Fruit fly (Drosophila melanogaster) whole organism, embryonic: ENCODE data around the gene Sec8.
A peak's percentile ranks its signal among the peaks of the same experiment; 100 is the strongest.

ENCODE experiments used
- ATbp ChIP-seq: fragments of 200-800 bp; sonication (Bioruptor generic); optimal IDR thresholded peaks from 2 replicates; lab custom pipeline; 2017; ENCODE audit warnings: missing biosample characterization, mild to moderate bottlenecking, missing genetic modification characterization, missing genetic modification reagents
- Adf1 ChIP-seq: fragments of 200-800 bp; sonication (Bioruptor generic); IDR thresholded peaks from 2 replicates; pipeline ENCODE4 v1.3.6; 2022; ENCODE audit warnings: missing biosample characterization, missing genetic modification characterization
- Aef1 ChIP-seq: fragments of 200-800 bp; sonication (Bioruptor generic); IDR thresholded peaks from 3 replicates; pipeline ENCODE4 v1.3.6; 2022; ENCODE audit warnings: missing biosample characterization, missing genetic modification characterization
- Asciz ChIP-seq: fragments of 200-800 bp; sonication (Bioruptor generic); optimal IDR thresholded peaks from 2 replicates; lab custom pipeline; 2017; ENCODE audit warnings: missing biosample characterization, mild to moderate bottlenecking, missing genetic modification characterization, missing genetic modification reagents
- CG11456 ChIP-seq: fragments of 200-800 bp; sonication (Bioruptor generic); IDR thresholded peaks from 3 replicates; pipeline ENCODE4 v1.3.6; 2022; ENCODE audit warnings: missing biosample characterization, missing genetic modification characterization
- CG11695 ChIP-seq: fragments of 200-800 bp; sonication (Bioruptor generic); IDR thresholded peaks from 3 replicates; pipeline ENCODE4 v1.3.6; 2022; ENCODE audit warnings: missing biosample characterization, missing genetic modification characterization
- CG12236 ChIP-seq: fragments of 200-800 bp; sonication (Bioruptor generic); optimal IDR thresholded peaks from 2 replicates; lab custom pipeline; 2016; ENCODE audit warnings: missing biosample characterization, missing genetic modification characterization
- CG15073 ChIP-seq: fragments of 200-800 bp; sonication (Bioruptor generic); optimal IDR thresholded peaks from 2 replicates; lab custom pipeline; 2016; ENCODE audit warnings: missing biosample characterization, missing genetic modification characterization
- CG15696 ChIP-seq: fragments of 200-800 bp; sonication (Bioruptor generic); optimal IDR thresholded peaks from 2 replicates; lab custom pipeline; 2019; ENCODE audit warnings: missing biosample characterization, mild to moderate bottlenecking, missing genetic modification characterization, moderate library complexity
- CG17186 ChIP-seq: fragments of 200-800 bp; sonication (Bioruptor generic); optimal IDR thresholded peaks from 3 replicates; lab custom pipeline; 2017; ENCODE audit warnings: missing biosample characterization, missing genetic modification reagents, missing genetic modification characterization
- CG18476 ChIP-seq: fragments of 200-800 bp; sonication (Bioruptor generic); optimal IDR thresholded peaks from 2 replicates; lab custom pipeline; 2016; ENCODE audit warnings: missing biosample characterization, mild to moderate bottlenecking, missing genetic modification characterization
- CG18764 ChIP-seq: fragments of 200-800 bp; sonication (Bioruptor generic); optimal IDR thresholded peaks from 3 replicates; lab custom pipeline; 2016; ENCODE audit warnings: missing biosample characterization, missing genetic modification characterization
- CG32767 ChIP-seq: fragments of 200-800 bp; sonication (Bioruptor generic); IDR thresholded peaks from 2 replicates; pipeline ENCODE4 v1.3.6; 2022; ENCODE audit warnings: missing biosample characterization, missing genetic modification characterization
- CG34422 ChIP-seq: fragments of 200-800 bp; sonication (Bioruptor generic); IDR thresholded peaks from 3 replicates; pipeline ENCODE4 v1.3.6; 2022; ENCODE audit warnings: missing biosample characterization, missing genetic modification characterization
- CG3847 ChIP-seq: fragments of 200-800 bp; sonication (Bioruptor generic); IDR thresholded peaks from 2 replicates; pipeline ENCODE4 v1.3.6; 2022; ENCODE audit warnings: missing biosample characterization, missing genetic modification characterization
- CG4617 ChIP-seq: fragments of 200-800 bp; sonication (Bioruptor generic); optimal IDR thresholded peaks from 3 replicates; lab custom pipeline; 2016; ENCODE audit warnings: missing biosample characterization, missing genetic modification characterization, borderline replicate concordance
- CG6854 ChIP-seq: fragments of 200-800 bp; sonication (Bioruptor generic); optimal IDR thresholded peaks from 3 replicates; lab custom pipeline; 2017; ENCODE audit warnings: missing biosample characterization, mild to moderate bottlenecking, missing genetic modification characterization
- CG7357 ChIP-seq: fragments of 200-800 bp; sonication (Bioruptor generic); IDR thresholded peaks from 3 replicates; pipeline ENCODE4 v1.3.6; 2022; ENCODE audit warnings: missing biosample characterization, missing genetic modification characterization
- CG8924 ChIP-seq: fragments of 200-800 bp; optimal IDR thresholded peaks from 3 replicates; lab custom pipeline; 2019; ENCODE audit warnings: missing biosample characterization, mild to moderate bottlenecking, missing genetic modification characterization, moderate library complexity
- CG8944 ChIP-seq: fragments of 200-800 bp; sonication (Bioruptor generic); optimal IDR thresholded peaks from 3 replicates; lab custom pipeline; 2016; ENCODE audit warnings: missing biosample characterization, missing genetic modification characterization
- Dek ChIP-seq: fragments of 200-800 bp; sonication (Bioruptor generic); optimal IDR thresholded peaks from 3 replicates; lab custom pipeline; 2019; ENCODE audit warnings: missing biosample characterization, mild to moderate bottlenecking, missing genetic modification characterization, moderate library complexity
- HLH4C ChIP-seq: fragments of 200-800 bp; sonication (Bioruptor generic); IDR thresholded peaks from 3 replicates; pipeline ENCODE4 v1.3.6; 2022; ENCODE audit warnings: missing biosample characterization, missing genetic modification characterization; ENCODE audit not compliant: partially characterized antibody
- HLH54F ChIP-seq: fragments of 200-800 bp; sonication (Bioruptor generic); optimal IDR thresholded peaks from 3 replicates; lab custom pipeline; 2016; ENCODE audit warnings: missing biosample characterization, missing genetic modification characterization
- Hand ChIP-seq: fragments of 200-800 bp; sonication (Bioruptor generic); optimal IDR thresholded peaks from 2 replicates; lab custom pipeline; 2017; ENCODE audit warnings: mild to moderate bottlenecking, missing biosample characterization, missing genetic modification reagents, missing genetic modification characterization
- HmgD ChIP-seq: fragments of 200-800 bp; sonication (Bioruptor generic); optimal IDR thresholded peaks from 3 replicates; lab custom pipeline; 2016; ENCODE audit warnings: missing biosample characterization, missing genetic modification characterization
- Kr ChIP-seq: fragments of 200-800 bp; sonication (Bioruptor generic); optimal IDR thresholded peaks from 2 replicates; lab custom pipeline; 2017; ENCODE audit warnings: missing biosample characterization, mild to moderate bottlenecking, missing genetic modification characterization
- MESR4 ChIP-seq: fragments of 200-800 bp; sonication (Bioruptor generic); optimal IDR thresholded peaks from 2 replicates; lab custom pipeline; 2018; ENCODE audit warnings: missing biosample characterization, mild to moderate bottlenecking, missing genetic modification characterization, moderate library complexity
- Meics ChIP-seq: fragments of 200-800 bp; sonication (Bioruptor generic); optimal IDR thresholded peaks from 2 replicates; lab custom pipeline; 2017; ENCODE audit warnings: missing biosample characterization, mild to moderate bottlenecking, missing genetic modification characterization
- Myb ChIP-seq: fragments of 200-800 bp; sonication (Bioruptor generic); optimal IDR thresholded peaks from 2 replicates; lab custom pipeline; 2016; ENCODE audit warnings: missing biosample characterization, missing genetic modification characterization
- Rx ChIP-seq: fragments of 200-800 bp; sonication (Bioruptor generic); IDR thresholded peaks from 2 replicates; pipeline ENCODE4 v1.3.6; 2022; ENCODE audit warnings: missing biosample characterization, missing genetic modification characterization
- Spps ChIP-seq: fragments of 200-800 bp; sonication (Bioruptor generic); optimal IDR thresholded peaks from 2 replicates; lab custom pipeline; 2018; ENCODE audit warnings: missing biosample characterization, mild to moderate bottlenecking, missing genetic modification characterization
- Sry-β ChIP-seq: fragments of 200-800 bp; sonication (Bioruptor generic); optimal IDR thresholded peaks from 2 replicates; lab custom pipeline; 2018; ENCODE audit warnings: missing biosample characterization, mild to moderate bottlenecking, missing genetic modification characterization, moderate library complexity
- Taf1 ChIP-seq: fragments of 200-800 bp; sonication (Bioruptor generic); IDR thresholded peaks from 2 replicates; pipeline ENCODE4 v1.3.6; 2022; ENCODE audit warnings: missing biosample characterization, missing genetic modification characterization
- ap ChIP-seq: fragments of 200-800 bp; sonication (Bioruptor generic); IDR thresholded peaks from 2 replicates; pipeline ENCODE4 v1.3.6; 2022; ENCODE audit warnings: missing biosample characterization, missing genetic modification characterization
- ash1 ChIP-seq: fragments of 200-800 bp; sonication (Bioruptor generic); optimal IDR thresholded peaks from 2 replicates; lab custom pipeline; 2018; ENCODE audit warnings: missing biosample characterization, mild to moderate bottlenecking, missing genetic modification characterization
- corto ChIP-seq: fragments of 200-800 bp; sonication (Bioruptor generic); optimal IDR thresholded peaks from 2 replicates; lab custom pipeline; 2016; ENCODE audit warnings: missing biosample characterization, mild to moderate bottlenecking, missing genetic modification characterization, moderate library complexity
- dimm ChIP-seq: fragments of 200-800 bp; sonication (Bioruptor generic); IDR thresholded peaks from 2 replicates; pipeline ENCODE4 v1.3.6; 2022; ENCODE audit warnings: missing biosample characterization, missing genetic modification characterization
- disco-r ChIP-seq: fragments of 200-800 bp; sonication (Bioruptor generic); optimal IDR thresholded peaks from 2 replicates; lab custom pipeline; 2016; ENCODE audit warnings: missing biosample characterization, missing genetic modification characterization
- gfzf ChIP-seq: fragments of 200-800 bp; sonication (Bioruptor generic); optimal IDR thresholded peaks from 2 replicates; lab custom pipeline; 2016; ENCODE audit warnings: missing biosample characterization, mild to moderate bottlenecking, missing genetic modification characterization, moderate library complexity
- ham ChIP-seq: fragments of 200-800 bp; sonication (Bioruptor generic); IDR thresholded peaks from 2 replicates; pipeline ENCODE4 v1.3.6; 2022; ENCODE audit warnings: missing biosample characterization, missing genetic modification characterization
- hbn ChIP-seq: fragments of 200-800 bp; sonication (Bioruptor generic); IDR thresholded peaks from 2 replicates; pipeline ENCODE4 v1.3.6; 2022; ENCODE audit warnings: missing biosample characterization, missing genetic modification characterization; ENCODE audit not compliant: partially characterized antibody
- hkb ChIP-seq, 2 experiments: fragments of 200-800 bp in 1 of 2; fragments of >200 bp in 1 of 2; sonication (Bioruptor generic) in 1 of 2; IDR thresholded peaks in 1 of 2; optimal IDR thresholded peaks in 1 of 2; 2 replicates each; pipeline versions ENCODE4 v1.3.6 to Lab custom; 2017 to 2022; ENCODE audit warnings: missing biosample characterization in 1 of 2, missing genetic modification characterization in 1 of 2
- onecut ChIP-seq: fragments of 200-800 bp; sonication (Bioruptor generic); IDR thresholded peaks from 2 replicates; pipeline ENCODE4 v1.3.6; 2022; ENCODE audit warnings: missing biosample characterization, missing genetic modification characterization
- pb ChIP-seq: fragments of 200-800 bp; sonication (Bioruptor generic); optimal IDR thresholded peaks from 3 replicates; lab custom pipeline; 2016; ENCODE audit warnings: missing biosample characterization, missing genetic modification characterization
- salm ChIP-seq: fragments of 200-800 bp; sonication (Bioruptor generic); optimal IDR thresholded peaks from 2 replicates; lab custom pipeline; 2018; ENCODE audit warnings: missing biosample characterization, mild to moderate bottlenecking, missing genetic modification characterization
- seq ChIP-seq: fragments of 200-800 bp; sonication (Bioruptor generic); IDR thresholded peaks from 2 replicates; pipeline ENCODE4 v1.3.6; 2022; ENCODE audit warnings: missing biosample characterization, missing genetic modification characterization
- sqz ChIP-seq: fragments of 200-800 bp; sonication (Bioruptor generic); optimal IDR thresholded peaks from 3 replicates; lab custom pipeline; 2018; ENCODE audit warnings: missing biosample characterization, mild to moderate bottlenecking, missing genetic modification characterization
- sr ChIP-seq: fragments of 200-800 bp; sonication (Bioruptor generic); IDR thresholded peaks from 3 replicates; pipeline ENCODE4 v1.3.6; 2022; ENCODE audit warnings: missing biosample characterization, missing genetic modification characterization
- zfh2 ChIP-seq: fragments of 200-800 bp; sonication (Bioruptor generic); optimal IDR thresholded peaks from 2 replicates; lab custom pipeline; 2016; ENCODE audit warnings: missing biosample characterization, missing genetic modification characterization

Sec8 gene

dm6 chr3R:5778731-5779593 lies 20.2 kb upstream of the Sec8 start, which contains the start of gene jagn (continued):
- TF ChIP-seq CG17186 (GFP tag; lab: Kevin White, UChicago) (peak; percentile 87), hkb (optimal IDR thresholded peaks at IDR 0.05; lab: Kevin White, UChicago) (peak; percentile 25), hkb (GFP tag; IDR thresholded peaks at IDR 0.05; lab: Robert Waterston, UW) (peak; percentile 52; the same call in 1 of the 2 replicates), ap (GFP tag; lab: Robert Waterston, UW) (no peak), Rx (0 out of 2 replicates have a peak, but pooled peaks have one; percentile 18), Kr (GFP tag; lab: Kevin White, UChicago) (no peak), CG8924 (peak; percentile 73), gfzf (peak; percentile 32), CG15696 (peak; percentile 13), CG7357 (GFP tag; lab: Robert Waterston, UW) (no peak), sqz (GFP tag; lab: Kevin White, UChicago) (no peak), Dek (tag; lab: Kevin White, UChicago) (peak; percentile 60), CG32767 (GFP tag; lab: Robert Waterston, UW) (no peak), MESR4 (GFP tag; lab: Kevin White, UChicago) (peak; percentile 93), Taf1 (GFP tag; lab: Robert Waterston, UW) (no peak), CG11456 (GFP tag; lab: Robert Waterston, UW) (peak; percentile 88), sr (GFP tag; lab: Robert Waterston, UW) (no peak), HLH4C (GFP tag; lab: Robert Waterston, UW) (peak; percentile 99), disco-r (GFP tag; lab: Kevin White, UChicago) (no peak), pb (GFP tag; lab: Kevin White, UChicago) (peak; percentile 14), Myb (GFP tag; lab: Kevin White, UChicago) (peak; percentile 95), ATbp (GFP tag; lab: Kevin White, UChicago) (no peak), CG4617 (GFP tag; lab: Kevin White, UChicago) (peak; percentile 78), CG18764 (GFP tag; lab: Kevin White, UChicago) (peak; percentile 44), Hand (GFP tag; lab: Kevin White, UChicago) (no peak), HLH54F (GFP tag; lab: Kevin White, UChicago) (peak; percentile 80), corto (no peak), hbn (GFP tag; lab: Robert Waterston, UW) (peak; percentile 99), CG34422 (GFP tag; lab: Robert Waterston, UW) (peak; percentile 59; the same call in 1 of the 3 replicates), Sry-β (GFP tag; lab: Kevin White, UChicago) (peak; percentile 13), CG3847 (GFP tag; lab: Robert Waterston, UW) (peak; percentile 83), salm (tag; lab: Kevin White, UChicago) (no peak), zfh2 (GFP tag; lab: Kevin White, UChicago) (peak; percentile 72), CG12236 (no peak), onecut (peak; percentile 83), seq (GFP tag; lab: Robert Waterston, UW) (no peak), Aef1 (GFP tag; lab: Robert Waterston, UW) (peak; percentile 52), HmgD (GFP tag; lab: Kevin White, UChicago) (peak; percentile 56), ham (no peak), Adf1 (GFP tag; lab: Robert Waterston, UW) (peak; percentile 39), CG15073 (no peak), CG8944 (GFP tag; lab: Kevin White, UChicago) (peak; percentile 71), Meics (GFP tag; lab: Kevin White, UChicago) (peak; percentile 52), CG6854 (GFP tag; lab: Kevin White, UChicago) (peak; percentile 0), CG18476 (GFP tag; lab: Kevin White, UChicago) (peak; percentile 23), dimm (GFP tag; lab: Robert Waterston, UW) (no peak), Asciz (no peak), ash1 (GFP tag; lab: Kevin White, UChicago) (no peak), CG11695 (GFP tag; lab: Robert Waterston, UW) (0 out of 3 replicates have a peak, but pooled peaks have one; percentile 13), Spps (no peak)
